Worm (Caenorhabditis elegans): ENCODE results near the gene str-14.

str-14 gene

ce11 chrV:16467840-16468239 is 12.9 kb upstream of the str-14 start, which contains the start of gene sru-44:
Gene sru-44 (minus strand): TSS chrV:16467940.
- TF ChIP-seq him-1 (tag; optimal IDR thresholded peaks at IDR 0.05): no peak
- no peak for TF ChIP-seq W03F9.2 (tag; optimal IDR thresholded peaks at IDR 0.05)
- TF ChIP-seq dao-5 (tag; optimal IDR thresholded peaks at IDR 0.05): no peak

- TF ChIP-seq W03F9.2 (tag; optimal IDR thresholded peaks at IDR 0.05) (no peak), dao-5 (tag; optimal IDR thresholded peaks at IDR 0.05) (no peak), him-1 (tag; optimal IDR thresholded peaks at IDR 0.05) (no peak)
Observed at ce11 chrV:16460866-16461265, 5.9 kb upstream of the str-14 start, which contains the start of gene srh-142. Gene srh-142 (minus strand): TSS chrV:16460966.

- TF ChIP-seq dao-5 (tag; optimal IDR thresholded peaks at IDR 0.05): no peak
- TF ChIP-seq him-1 (tag; optimal IDR thresholded peaks at IDR 0.05): no peak
- TF ChIP-seq W03F9.2 (tag; optimal IDR thresholded peaks at IDR 0.05): no peak
Observed at ce11 chrV:16459377-16459776, 4.4 kb upstream of the str-14 start.

- TF ChIP-seq dao-5 (tag; optimal IDR thresholded peaks at IDR 0.05) (no peak), W03F9.2 (tag; optimal IDR thresholded peaks at IDR 0.05) (no peak), him-1 (tag; optimal IDR thresholded peaks at IDR 0.05) (no peak)
Observed at ce11 chrV:16458714-16459113, 3.7 kb upstream of the str-14 start, which contains the start of gene str-15. Gene str-15 (minus strand): TSS chrV:16458814.

- TF ChIP-seq W03F9.2 (tag; optimal IDR thresholded peaks at IDR 0.05) (no peak), him-1 (tag; optimal IDR thresholded peaks at IDR 0.05) (no peak), dao-5 (tag; optimal IDR thresholded peaks at IDR 0.05) (no peak)
Observed at ce11 chrV:16447735-16448134, 7.2 kb downstream of the str-14 start, which contains the start of gene T08G3.13. Gene T08G3.13 (plus strand): TSS chrV:16448035.

- no peak for TF ChIP-seq W03F9.2 (tag; optimal IDR thresholded peaks at IDR 0.05)
- TF ChIP-seq him-1 (tag; optimal IDR thresholded peaks at IDR 0.05): no peak
- no peak for TF ChIP-seq dao-5 (tag; optimal IDR thresholded peaks at IDR 0.05)
Observed at ce11 chrV:16446191-16446590, 8.8 kb downstream of the str-14 start.

ce11 chrV:16445676-16446075 is 9.3 kb downstream of the str-14 start, which contains the start of gene T08G3.6:
Gene T08G3.6 (plus strand): TSS chrV:16445976.
- TF ChIP-seq him-1 (tag; optimal IDR thresholded peaks at IDR 0.05) (no peak), W03F9.2 (tag; optimal IDR thresholded peaks at IDR 0.05) (no peak), dao-5 (tag; optimal IDR thresholded peaks at IDR 0.05) (no peak)

- TF ChIP-seq W03F9.2 (tag; optimal IDR thresholded peaks at IDR 0.05): no peak
- TF ChIP-seq him-1 (tag; optimal IDR thresholded peaks at IDR 0.05): no peak
Observed at ce11 chrV:16443626-16444025, 11.3 kb downstream of the str-14 start, which contains the start of gene srh-141. Gene srh-141 (plus strand): TSS chrV:16443926.

- TF ChIP-seq W03F9.2 (tag; optimal IDR thresholded peaks at IDR 0.05) (no peak), dao-5 (tag; optimal IDR thresholded peaks at IDR 0.05) (no peak), him-1 (tag; optimal IDR thresholded peaks at IDR 0.05) (no peak)
Observed at ce11 chrV:16437546-16437945, 17.4 kb downstream of the str-14 start, which contains the start of gene F26D2.15. Gene F26D2.15 (plus strand): TSS chrV:16437846.

- no peak for TF ChIP-seq him-1 (tag; optimal IDR thresholded peaks at IDR 0.05)
Observed at ce11 chrV:16435510-16435909, 19.5 kb downstream of the str-14 start, which contains the start of the genes F26D2.13 and F26D2.14. Gene F26D2.13 (minus strand): TSS chrV:16435610. Gene F26D2.14 (plus strand): TSS chrV:16435855.

- TF ChIP-seq W03F9.2 (tag; optimal IDR thresholded peaks at IDR 0.05): no peak
- no peak for TF ChIP-seq him-1 (tag; optimal IDR thresholded peaks at IDR 0.05)
- TF ChIP-seq dao-5 (tag; optimal IDR thresholded peaks at IDR 0.05): no peak
Observed at ce11 chrV:16433471-16433870, 21.5 kb downstream of the str-14 start, which contains the start of gene clec-234. Gene clec-234 (minus strand): TSS chrV:16433571.

- TF ChIP-seq him-1 (tag; optimal IDR thresholded peaks at IDR 0.05) (no peak), W03F9.2 (tag; optimal IDR thresholded peaks at IDR 0.05) (no peak), dao-5 (tag; optimal IDR thresholded peaks at IDR 0.05) (no peak)
Observed at ce11 chrV:16429940-16430339, 25.0 kb downstream of the str-14 start, which contains the start of gene str-73. Gene str-73 (plus strand): TSS chrV:16430240.

- TF ChIP-seq dao-5 (tag; optimal IDR thresholded peaks at IDR 0.05) (no peak), W03F9.2 (tag; optimal IDR thresholded peaks at IDR 0.05) (no peak), him-1 (tag; optimal IDR thresholded peaks at IDR 0.05) (no peak)
Observed at ce11 chrV:16429503-16429902, 25.5 kb downstream of the str-14 start, which contains the start of gene F26D2.10. Gene F26D2.10 (minus strand): TSS chrV:16429603.

ce11 chrV:16424428-16424827 is 30.5 kb downstream of the str-14 start, which contains the start of gene srw-29:
Gene srw-29 (minus strand): TSS chrV:16424528.
- TF ChIP-seq him-1 (tag; optimal IDR thresholded peaks at IDR 0.05) (no peak), W03F9.2 (tag; optimal IDR thresholded peaks at IDR 0.05) (no peak), dao-5 (tag; optimal IDR thresholded peaks at IDR 0.05) (no peak)

- TF ChIP-seq dao-5 (tag; optimal IDR thresholded peaks at IDR 0.05): no peak
- no peak for TF ChIP-seq him-1 (tag; optimal IDR thresholded peaks at IDR 0.05)
- TF ChIP-seq W03F9.2 (tag; optimal IDR thresholded peaks at IDR 0.05): no peak
Observed at ce11 chrV:16420696-16421095, 34.3 kb downstream of the str-14 start, which contains the start of gene srw-48. Gene srw-48 (plus strand): TSS chrV:16420996.

Measured in whole organism, L4/young adult.